Fruit fly (Drosophila melanogaster): ENCODE measurements around the gene mirr.

Gene mirr

DNA sequence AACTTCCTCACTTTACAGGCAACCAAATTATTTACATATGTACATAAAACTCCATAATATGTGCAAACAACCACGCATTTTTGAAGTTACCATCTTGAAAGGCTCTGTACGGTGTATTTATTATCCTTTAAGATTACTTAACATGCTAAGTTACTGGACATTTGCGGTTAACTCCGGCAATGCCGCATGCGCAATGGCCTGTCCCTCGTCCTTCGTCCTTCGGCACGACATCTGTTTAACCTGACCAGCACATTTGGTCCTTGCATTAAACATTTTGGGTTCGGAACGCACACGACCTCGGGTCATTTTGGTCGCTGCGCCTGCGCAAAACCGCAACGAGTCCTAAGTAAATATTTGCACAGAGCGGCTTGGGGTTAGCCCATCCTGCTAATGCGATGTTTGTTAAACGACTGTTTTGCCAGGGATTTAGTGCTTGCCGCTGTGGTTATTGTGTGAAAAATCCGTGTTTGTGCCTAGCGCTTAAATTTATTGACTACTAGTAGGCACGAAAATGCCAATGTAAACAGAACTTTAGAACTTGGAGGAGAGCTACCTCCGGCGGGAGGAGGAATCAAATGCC, 16.0 kb upstream of the mirr start:
- no peak for TF ChIP-seq fru (GFP tag; optimal IDR thresholded peaks at IDR 0.05)
- no peak for TF ChIP-seq brk (GFP tag; optimal IDR thresholded peaks at IDR 0.05)
- TF ChIP-seq Rel (GFP tag; optimal IDR thresholded peaks at IDR 0.05), result no peak
- TF ChIP-seq Rel (tag; optimal IDR thresholded peaks at IDR 0.05), result no peak
- no peak for TF ChIP-seq Hr78 (GFP tag; optimal IDR thresholded peaks at IDR 0.05)
- no peak for TF ChIP-seq Mio (GFP tag; optimal IDR thresholded peaks at IDR 0.05)
- no peak for TF ChIP-seq Sp1 (GFP tag; optimal IDR thresholded peaks at IDR 0.05)
- TF ChIP-seq OdsH (GFP tag; optimal IDR thresholded peaks at IDR 0.05), result no peak
- TF ChIP-seq pan (optimal IDR thresholded peaks at IDR 0.05), result no peak
- TF ChIP-seq Jra (GFP tag; optimal IDR thresholded peaks at IDR 0.05), result no peak
- no peak for TF ChIP-seq Hr83 (GFP tag; optimal IDR thresholded peaks at IDR 0.05; ENCODE audit: poor library complexity, severe bottlenecking)
- TF ChIP-seq Hnf4 (GFP tag; optimal IDR thresholded peaks at IDR 0.05), result no peak
- no peak for TF ChIP-seq Myc (optimal IDR thresholded peaks at IDR 0.05)
- TF ChIP-seq br (GFP tag; optimal IDR thresholded peaks at IDR 0.05), result no peak

DNA sequence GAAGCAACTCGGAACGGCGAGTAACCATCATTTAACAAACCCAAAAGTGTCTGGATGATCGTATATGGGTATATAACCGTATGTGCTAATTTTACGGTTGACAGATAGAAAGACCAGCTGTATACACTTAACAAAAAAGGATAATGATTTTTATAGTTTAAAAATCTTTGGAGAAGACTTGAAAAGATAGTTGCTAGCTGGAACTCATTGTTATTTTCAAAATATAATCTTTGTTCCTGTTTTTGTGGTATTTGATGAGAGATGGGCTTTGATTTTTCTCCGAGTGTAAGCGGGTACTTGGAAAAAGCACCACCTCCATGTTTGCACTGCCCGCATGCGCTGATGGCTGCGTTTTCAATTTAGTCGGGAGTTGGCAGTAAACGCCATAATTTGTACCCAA, 15.5 kb upstream of the mirr start:
- TF ChIP-seq CG32264 (GFP tag; optimal IDR thresholded peaks at IDR 0.05), result no peak
- TF ChIP-seq Mio (GFP tag; optimal IDR thresholded peaks at IDR 0.05), result no peak
- TF ChIP-seq dmrt93B (GFP tag; optimal IDR thresholded peaks at IDR 0.05), result no peak
- TF ChIP-seq Abd-B (GFP tag; optimal IDR thresholded peaks at IDR 0.05), result no peak
- TF ChIP-seq Dfd (GFP tag; optimal IDR thresholded peaks at IDR 0.05), result no peak
- no peak for TF ChIP-seq h (GFP tag; optimal IDR thresholded peaks at IDR 0.05)
- no peak for TF ChIP-seq psq (GFP tag; optimal IDR thresholded peaks at IDR 0.05)
- no peak for TF ChIP-seq GATAd (GFP tag; optimal IDR thresholded peaks at IDR 0.05)
- TF ChIP-seq Dif (GFP tag; optimal IDR thresholded peaks at IDR 0.05; ENCODE audit: partially characterized antibody), result no peak
- no peak for TF ChIP-seq Jra (GFP tag; optimal IDR thresholded peaks at IDR 0.05)
- no peak for TF ChIP-seq Hnf4 (GFP tag; optimal IDR thresholded peaks at IDR 0.05)
- TF ChIP-seq tai (GFP tag; optimal IDR thresholded peaks at IDR 0.05), result no peak
- no peak for TF ChIP-seq usp (GFP tag; optimal IDR thresholded peaks at IDR 0.05)
- TF ChIP-seq pan (optimal IDR thresholded peaks at IDR 0.05), result no peak
- no peak for TF ChIP-seq Hr83 (GFP tag; optimal IDR thresholded peaks at IDR 0.05; ENCODE audit: poor library complexity, severe bottlenecking)
- no peak for TF ChIP-seq lola (GFP tag; optimal IDR thresholded peaks at IDR 0.05)
- TF ChIP-seq CG9705 (GFP tag; optimal IDR thresholded peaks at IDR 0.05), result no peak
- TF ChIP-seq HLH106 (tag; optimal IDR thresholded peaks at IDR 0.05), result no peak

DNA sequence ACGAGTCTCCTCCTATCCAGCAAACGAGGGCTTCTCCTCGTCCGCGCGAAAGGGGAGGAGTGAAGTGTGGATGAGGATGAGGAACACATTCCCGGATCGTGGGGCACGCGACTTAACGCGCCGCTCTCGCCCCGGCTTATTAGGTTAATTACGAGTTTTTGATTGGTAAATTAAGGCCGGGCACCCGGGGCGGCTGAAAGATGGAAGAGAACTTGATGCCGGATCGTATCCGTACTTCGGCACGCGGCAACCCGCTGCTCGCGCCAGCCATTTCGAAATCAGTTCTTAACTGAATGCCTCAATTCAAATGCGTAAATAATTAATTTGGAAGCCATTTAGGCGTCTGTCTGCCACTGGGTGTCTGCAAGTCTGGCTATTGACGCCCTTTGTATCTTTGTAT, 15.1 kb upstream of the mirr start:
- TF ChIP-seq Hnf4 (GFP tag; optimal IDR thresholded peaks at IDR 0.05), result no peak
- no peak for TF ChIP-seq Dfd (GFP tag; optimal IDR thresholded peaks at IDR 0.05)
- no peak for TF ChIP-seq h (GFP tag; optimal IDR thresholded peaks at IDR 0.05)
- no peak for TF ChIP-seq sage (GFP tag; optimal IDR thresholded peaks at IDR 0.05)
- TF ChIP-seq Myc (optimal IDR thresholded peaks at IDR 0.05), result no peak
- TF ChIP-seq OdsH (GFP tag; optimal IDR thresholded peaks at IDR 0.05), result no peak
- TF ChIP-seq Mio (GFP tag; optimal IDR thresholded peaks at IDR 0.05), result no peak
- no peak for TF ChIP-seq psq (GFP tag; optimal IDR thresholded peaks at IDR 0.05)
- no peak for TF ChIP-seq CG32264 (GFP tag; optimal IDR thresholded peaks at IDR 0.05)
- no peak for TF ChIP-seq Hr83 (GFP tag; optimal IDR thresholded peaks at IDR 0.05; ENCODE audit: poor library complexity, severe bottlenecking)
- TF ChIP-seq sv (GFP tag; optimal IDR thresholded peaks at IDR 0.05), result no peak
- TF ChIP-seq Abd-B (GFP tag; optimal IDR thresholded peaks at IDR 0.05), result no peak
- TF ChIP-seq dmrt93B (GFP tag; optimal IDR thresholded peaks at IDR 0.05), result no peak
- TF ChIP-seq HLH106 (tag; optimal IDR thresholded peaks at IDR 0.05), result no peak
- TF ChIP-seq dsf (GFP tag; optimal IDR thresholded peaks at IDR 0.05; ENCODE audit: borderline replicate concordance), result no peak
- TF ChIP-seq rgr (GFP tag; optimal IDR thresholded peaks at IDR 0.05), result no peak
- TF ChIP-seq Sp1 (GFP tag; optimal IDR thresholded peaks at IDR 0.05), result no peak
- no peak for TF ChIP-seq usp (GFP tag; optimal IDR thresholded peaks at IDR 0.05)
- no peak for TF ChIP-seq Jra (GFP tag; optimal IDR thresholded peaks at IDR 0.05)

DNA sequence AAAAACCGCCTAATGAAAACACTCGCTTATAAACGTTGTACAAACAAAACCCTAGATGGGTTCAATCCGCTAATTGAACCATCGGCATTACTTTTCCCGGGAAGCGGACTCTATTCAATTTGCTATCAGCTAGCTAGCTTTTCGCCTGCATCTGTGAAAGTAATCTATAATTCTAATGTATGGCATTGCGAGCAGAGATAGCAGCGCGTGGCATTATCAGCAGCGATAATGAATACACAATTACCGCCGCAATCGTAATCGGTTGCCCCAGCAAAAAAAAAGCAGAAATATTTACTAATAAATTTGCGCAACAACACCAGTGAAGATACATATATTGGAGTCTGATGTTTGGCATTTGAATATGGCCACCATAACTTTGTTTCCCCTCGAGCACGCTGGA, 14.2 kb upstream of the mirr start:
- TF ChIP-seq Mio (GFP tag; optimal IDR thresholded peaks at IDR 0.05) (no peak), h (GFP tag; optimal IDR thresholded peaks at IDR 0.05) (peak; percentile 55)

DNA sequence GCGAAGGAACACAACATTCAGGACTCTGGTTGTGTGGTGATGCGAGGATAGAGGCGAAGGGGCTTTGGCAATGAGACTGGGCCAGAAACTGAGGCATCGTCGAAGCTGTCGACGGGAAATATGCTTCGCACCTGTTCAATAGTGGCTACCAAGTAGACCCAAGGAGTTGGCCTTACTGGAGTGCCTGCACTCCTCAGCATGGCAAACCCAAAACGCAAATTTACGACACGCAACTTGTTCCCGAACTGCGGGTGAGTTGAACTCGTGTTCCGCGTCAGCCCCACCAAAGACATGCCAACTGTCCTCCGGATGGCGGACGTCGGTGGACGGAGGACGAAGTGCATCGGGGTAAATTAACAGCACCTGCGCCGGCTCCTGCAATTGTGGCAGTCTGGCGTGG, 13.0 kb upstream of the mirr start:
- TF ChIP-seq Myc (optimal IDR thresholded peaks at IDR 0.05) (no peak), Rel (GFP tag; optimal IDR thresholded peaks at IDR 0.05) (no peak), Rel (tag; optimal IDR thresholded peaks at IDR 0.05) (no peak), foxo (GFP tag; optimal IDR thresholded peaks at IDR 0.05) (no peak), Vsx2 (GFP tag; optimal IDR thresholded peaks at IDR 0.05; ENCODE audit: partially characterized antibody) (no peak), dsf (GFP tag; optimal IDR thresholded peaks at IDR 0.05; ENCODE audit: borderline replicate concordance) (no peak), Jra (GFP tag; optimal IDR thresholded peaks at IDR 0.05) (no peak), fru (GFP tag; optimal IDR thresholded peaks at IDR 0.05) (no peak), tai (GFP tag; optimal IDR thresholded peaks at IDR 0.05) (no peak), lola (GFP tag; optimal IDR thresholded peaks at IDR 0.05) (no peak), dl (GFP tag; optimal IDR thresholded peaks at IDR 0.05; ENCODE audit: insufficient read depth in 1 of 2, partially characterized antibody in 2 of 2) (no peak), Hr83 (GFP tag; optimal IDR thresholded peaks at IDR 0.05; ENCODE audit: poor library complexity, severe bottlenecking) (no peak), OdsH (GFP tag; optimal IDR thresholded peaks at IDR 0.05) (no peak), GATAd (GFP tag; optimal IDR thresholded peaks at IDR 0.05) (no peak), ey (GFP tag; optimal IDR thresholded peaks at IDR 0.05) (no peak), Sp1 (GFP tag; optimal IDR thresholded peaks at IDR 0.05) (no peak), Hr78 (GFP tag; optimal IDR thresholded peaks at IDR 0.05) (no peak)

Measured in whole organism, wandering third instar larva.